Worm (Caenorhabditis elegans) whole organism, young adult: Measurements from ENCODE around the gene C25E10.17.

Experiments used
- F10E7.11 ChIP-seq: sonication (generic microtip); optimal IDR thresholded peaks from 2 replicates; lab custom pipeline; 2017; ENCODE audit warnings: mild to moderate bottlenecking, missing genetic modification characterization, moderate library complexity, missing compliant biosample characterization
- F39B2.1 ChIP-seq: fragments of 200-800 bp; sonication (Bioruptor generic); IDR thresholded peaks from 2 replicates; pipeline ENCODE4 v1.3.6; 2022; ENCODE audit warnings: missing genetic modification reagents, missing genetic modification characterization, missing compliant biosample characterization
- K11D2.4 ChIP-seq: fragments of 200-800 bp; sonication (Bioruptor generic); IDR thresholded peaks from 2 replicates; pipeline ENCODE4 v1.3.6; 2022; ENCODE audit warnings: missing genetic modification reagents, missing genetic modification characterization, missing compliant biosample characterization
- Y53G8AR.9 ChIP-seq: fragments of 200-800 bp; sonication (Bioruptor generic); conservative IDR thresholded peaks from 2 replicates; pipeline ENCODE4 v1.3.6; 2022; ENCODE audit warnings: missing genetic modification reagents, missing genetic modification characterization, missing compliant biosample characterization
- Y56A3A.18 ChIP-seq: fragments of 200-800 bp; sonication (Bioruptor generic); IDR thresholded peaks from 2 replicates; pipeline ENCODE4 v1.3.6; 2022; ENCODE audit warnings: missing genetic modification reagents, missing genetic modification characterization, missing compliant biosample characterization
- ZK185.1 ChIP-seq: sonication (generic microtip); optimal IDR thresholded peaks from 2 replicates; lab custom pipeline; 2016; ENCODE audit warnings: mild to moderate bottlenecking, missing genetic modification characterization, missing compliant biosample characterization; ENCODE audit not compliant: poor library complexity, severe bottlenecking
- aptf-3 ChIP-seq: fragments of 200-800 bp; sonication (Bioruptor generic); IDR thresholded peaks from 2 replicates; pipeline ENCODE4 v1.3.6; 2022; ENCODE audit warnings: missing genetic modification characterization, missing compliant biosample characterization
- athp-1 ChIP-seq: sonication (generic microtip); optimal IDR thresholded peaks from 2 replicates; lab custom pipeline; 2017; ENCODE audit warnings: mild to moderate bottlenecking, missing genetic modification characterization, missing compliant biosample characterization
- attf-5 ChIP-seq: fragments of 200-800 bp; sonication (Bioruptor generic); optimal IDR thresholded peaks from 2 replicates; lab custom pipeline; 2018; ENCODE audit warnings: mild to moderate bottlenecking, missing genetic modification characterization, missing compliant biosample characterization
- ccch-3 ChIP-seq: fragments of 200-800 bp; sonication (Bioruptor generic); optimal IDR thresholded peaks from 2 replicates; lab custom pipeline; 2018; ENCODE audit warnings: mild to moderate bottlenecking, missing genetic modification characterization, missing compliant biosample characterization
- cebp-1 ChIP-seq, 2 experiments: fragments of 200-800 bp in 1 of 2; sonication (Bioruptor generic) in 1 of 2; sonication (generic microtip) in 1 of 2; IDR thresholded peaks in 1 of 2; optimal IDR thresholded peaks in 1 of 2; 2 replicates each; pipeline versions ENCODE4 v1.3.6 to Lab custom; 2017 to 2022; ENCODE audit warnings: missing compliant biosample characterization in 2 of 2, missing genetic modification characterization in 2 of 2, mild to moderate bottlenecking in 1 of 2, missing genetic modification reagents in 1 of 2, moderate library complexity in 1 of 2
- ceh-27 ChIP-seq: fragments of 200-800 bp; sonication (Bioruptor generic); optimal IDR thresholded peaks from 2 replicates; lab custom pipeline; 2018; ENCODE audit warnings: mild to moderate bottlenecking, missing genetic modification characterization, moderate library complexity, missing compliant biosample characterization
- die-1 ChIP-seq: sonication (generic microtip); optimal IDR thresholded peaks from 2 replicates; lab custom pipeline; 2016; ENCODE audit warnings: missing genotype, mild to moderate bottlenecking, missing genetic modification characterization, missing compliant biosample characterization
- ekl-4 ChIP-seq: fragments of 200-800 bp; sonication (Bioruptor generic); IDR thresholded peaks from 2 replicates; pipeline ENCODE4 v1.3.6; 2022; ENCODE audit warnings: missing genetic modification reagents, missing genetic modification characterization, missing compliant biosample characterization
- gei-17 ChIP-seq: fragments of 200-800 bp; sonication (Bioruptor generic); optimal IDR thresholded peaks from 2 replicates; lab custom pipeline; 2018; ENCODE audit warnings: mild to moderate bottlenecking, missing genetic modification characterization, missing compliant biosample characterization
- him-1 ChIP-seq: sonication (generic microtip); optimal IDR thresholded peaks from 2 replicates; lab custom pipeline; 2016; ENCODE audit warnings: missing genotype, missing genetic modification reagents, missing genetic modification characterization, missing compliant biosample characterization
- hmg-1.2 ChIP-seq: fragments of 200-800 bp; sonication (Bioruptor generic); IDR thresholded peaks from 2 replicates; pipeline ENCODE4 v1.3.6; 2022; ENCODE audit warnings: missing genetic modification reagents, missing genetic modification characterization, missing compliant biosample characterization
- hmg-20 ChIP-seq: fragments of 200-800 bp; sonication (Bioruptor generic); IDR thresholded peaks from 2 replicates; pipeline ENCODE4 v1.3.6; 2022; ENCODE audit warnings: missing genetic modification reagents, missing genetic modification characterization, missing compliant biosample characterization
- hrde-1 ChIP-seq: sonication (generic microtip); optimal IDR thresholded peaks from 2 replicates; lab custom pipeline; 2016; ENCODE audit warnings: missing genetic modification characterization, mild to moderate bottlenecking, missing compliant biosample characterization, moderate library complexity, missing genotype, missing genetic modification reagents, borderline replicate concordance
- let-607 ChIP-seq, 2 experiments: fragments of 200-800 bp in 1 of 2; sonication (Bioruptor generic) in 1 of 2; sonication (generic microtip) in 1 of 2; optimal IDR thresholded peaks; 2 replicates each; lab custom pipeline; 2016 to 2018; ENCODE audit warnings: mild to moderate bottlenecking in 2 of 2, missing compliant biosample characterization in 2 of 2, missing genetic modification characterization in 2 of 2, moderate library complexity in 2 of 2, missing genotype in 1 of 2
- lin-26 ChIP-seq: fragments of 200-800 bp; sonication (Bioruptor generic); IDR thresholded peaks from 2 replicates; pipeline ENCODE4 v1.3.6; 2022; ENCODE audit warnings: missing genetic modification reagents, missing genetic modification characterization, missing compliant biosample characterization
- lin-35 ChIP-seq, 3 experiments: fragments of 150-350 bp in 2 of 3; sonication (generic microtip) in 1 of 3; optimal IDR thresholded peaks; 2 replicates each; lab custom pipeline; 2014 to 2018; ENCODE audit warnings: missing biosample characterization in 3 of 3, missing genetic modification characterization in 3 of 3, missing genetic modification reagents in 3 of 3
- lin-40 ChIP-seq: sonication (generic microtip); optimal IDR thresholded peaks from 2 replicates; lab custom pipeline; 2016; ENCODE audit warnings: missing genetic modification characterization, mild to moderate bottlenecking, missing compliant biosample characterization, missing genotype, missing genetic modification reagents
- lir-1 ChIP-seq: fragments of 200-800 bp; sonication (Bioruptor generic); conservative IDR thresholded peaks from 2 replicates; pipeline ENCODE4 v1.3.6; 2022; ENCODE audit warnings: missing genetic modification reagents, missing genetic modification characterization, missing compliant biosample characterization
- madf-6 ChIP-seq: fragments of 200-800 bp; sonication (Bioruptor generic); IDR thresholded peaks from 2 replicates; pipeline ENCODE4 v1.3.6; 2022; ENCODE audit warnings: missing genetic modification reagents, missing genetic modification characterization, missing compliant biosample characterization
- madf-8 ChIP-seq: fragments of 200-800 bp; sonication (Bioruptor generic); conservative IDR thresholded peaks from 2 replicates; pipeline ENCODE4 v1.3.6; 2022; ENCODE audit warnings: missing genetic modification reagents, missing genetic modification characterization, missing compliant biosample characterization
- nfya-2 ChIP-seq: fragments of 200-800 bp; sonication (Bioruptor generic); IDR thresholded peaks from 2 replicates; pipeline ENCODE4 v1.3.6; 2022; ENCODE audit warnings: missing genetic modification reagents, missing genetic modification characterization, missing compliant biosample characterization
- sea-2 ChIP-seq: fragments of 200-800 bp; sonication (Bioruptor generic); IDR thresholded peaks from 2 replicates; pipeline ENCODE4 v1.3.6; 2022; ENCODE audit warnings: missing genetic modification characterization, missing compliant biosample characterization
- snpc-1.3 ChIP-seq: sonication (generic microtip); optimal IDR thresholded peaks from 2 replicates; lab custom pipeline; 2017; ENCODE audit warnings: missing genetic modification characterization, mild to moderate bottlenecking, missing compliant biosample characterization, antibody characterized with exemption, moderate library complexity, missing genotype, missing genetic modification reagents; ENCODE audit not compliant: insufficient read depth
- unc-62 ChIP-seq: fragments of 150-350 bp; optimal IDR thresholded peaks from 2 replicates; lab custom pipeline; 2014; ENCODE audit warnings: missing biosample characterization, missing genetic modification reagents, missing genetic modification characterization
- ztf-18 ChIP-seq: sonication (generic microtip); optimal IDR thresholded peaks from 2 replicates; lab custom pipeline; 2016; ENCODE audit warnings: missing genotype, mild to moderate bottlenecking, missing genetic modification characterization, missing compliant biosample characterization
- ztf-22 ChIP-seq: fragments of 200-800 bp; sonication (Bioruptor generic); optimal IDR thresholded peaks from 2 replicates; lab custom pipeline; 2018; ENCODE audit warnings: mild to moderate bottlenecking, missing genetic modification characterization, moderate library complexity, missing compliant biosample characterization
- ztf-26 ChIP-seq: sonication (generic microtip); optimal IDR thresholded peaks from 2 replicates; lab custom pipeline; 2017; ENCODE audit warnings: missing genetic modification characterization, missing compliant biosample characterization

The C25E10.17 gene

DNA sequence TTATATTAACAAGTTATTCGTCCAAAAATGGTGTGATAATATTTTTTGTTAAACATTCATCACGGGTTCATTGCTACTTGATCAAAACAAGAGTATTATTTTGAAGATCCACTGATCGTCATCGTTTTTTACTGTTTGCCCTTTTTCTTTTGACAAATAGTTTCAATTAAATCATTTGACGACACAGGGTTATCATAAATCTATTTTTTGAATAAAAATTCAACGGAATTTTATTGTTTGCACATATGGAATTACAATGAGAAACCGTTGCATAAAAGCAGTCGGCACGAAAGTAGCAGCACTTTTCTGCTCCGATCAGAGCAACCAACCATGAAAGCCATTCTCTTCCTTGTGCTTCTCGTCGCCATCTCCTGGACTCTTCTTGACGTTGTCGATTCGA, 20.3 kb upstream of the C25E10.17 start, which contains the start of gene fip-2:
TSS of gene fip-2 (plus strand) at position 301 of the 400 bp plus-strand sequence.
- TF ChIP-seq gei-17 (no peak), hmg-20 (no peak), F39B2.1 (GFP tag; lab: Robert Waterston, UW) (no peak)

DNA sequence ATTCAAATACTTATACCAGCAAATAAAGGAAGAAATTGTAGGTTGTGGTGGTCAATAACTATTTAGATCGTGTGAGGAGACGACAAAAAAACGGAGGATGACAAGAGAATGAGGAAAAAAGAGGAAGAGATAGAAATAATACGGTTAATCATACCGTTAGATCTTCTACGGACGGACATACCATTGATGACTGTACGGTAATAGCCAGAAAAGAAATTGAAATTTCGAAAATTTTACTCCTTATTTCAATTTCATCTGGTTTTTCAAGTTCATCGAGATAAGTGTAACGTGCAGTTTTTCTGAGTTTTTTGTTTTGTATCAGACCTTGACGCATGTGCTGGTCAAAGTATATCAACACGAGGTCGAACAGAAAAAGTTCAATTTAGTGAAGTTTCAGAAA, 18.5 kb upstream of the C25E10.17 start:
- no peak for TF ChIP-seq Y56A3A.18 (GFP tag; lab: Robert Waterston, UW)
- TF ChIP-seq ztf-22 (GFP tag; lab: Kevin White, UChicago): no peak
- TF ChIP-seq attf-5 (GFP tag; lab: Kevin White, UChicago): no peak
- TF ChIP-seq athp-1: no peak
- TF ChIP-seq Y53G8AR.9 (GFP tag; lab: Robert Waterston, UW): no peak
- no peak for TF ChIP-seq snpc-1.3
- no peak for TF ChIP-seq sea-2 (GFP tag; lab: Robert Waterston, UW)
- no peak for TF ChIP-seq lin-35 (GFP tag; optimal IDR thresholded peaks at IDR 0.05; lab: Kevin White, UChicago)
- TF ChIP-seq ztf-26 (tag; lab: Kevin White, UChicago): no peak
- no peak for TF ChIP-seq hmg-1.2 (GFP tag; lab: Robert Waterston, UW)
- TF ChIP-seq ccch-3 (GFP tag; lab: Kevin White, UChicago): no peak

DNA sequence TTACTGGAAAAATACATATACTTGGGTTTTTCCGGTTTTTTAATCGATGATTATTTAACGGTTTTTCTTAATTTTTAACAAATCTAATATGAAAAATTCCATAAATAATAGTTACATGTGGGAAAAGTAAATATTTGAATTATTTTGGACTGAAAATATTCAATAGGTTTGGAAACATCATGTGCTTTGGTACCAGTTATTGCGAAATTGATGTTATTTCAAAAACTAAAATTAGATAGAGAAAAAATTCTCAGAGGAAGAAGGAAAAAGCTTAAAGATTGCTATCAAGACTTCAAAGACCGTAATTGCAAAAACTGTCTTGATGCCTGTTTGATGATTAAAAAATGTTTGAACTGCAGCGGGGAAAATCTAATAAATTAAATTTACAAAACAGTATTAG, 17.6 kb upstream of the C25E10.17 start:
- TF ChIP-seq die-1 (tag; lab: Kevin White, UChicago) (no peak), cebp-1 (GFP tag; IDR thresholded peaks at IDR 0.05; lab: Robert Waterston, UW) (no peak), cebp-1 (tag; optimal IDR thresholded peaks at IDR 0.05; lab: Kevin White, UChicago) (peak; percentile 76), him-1 (tag; lab: Kevin White, UChicago) (no peak)

DNA sequence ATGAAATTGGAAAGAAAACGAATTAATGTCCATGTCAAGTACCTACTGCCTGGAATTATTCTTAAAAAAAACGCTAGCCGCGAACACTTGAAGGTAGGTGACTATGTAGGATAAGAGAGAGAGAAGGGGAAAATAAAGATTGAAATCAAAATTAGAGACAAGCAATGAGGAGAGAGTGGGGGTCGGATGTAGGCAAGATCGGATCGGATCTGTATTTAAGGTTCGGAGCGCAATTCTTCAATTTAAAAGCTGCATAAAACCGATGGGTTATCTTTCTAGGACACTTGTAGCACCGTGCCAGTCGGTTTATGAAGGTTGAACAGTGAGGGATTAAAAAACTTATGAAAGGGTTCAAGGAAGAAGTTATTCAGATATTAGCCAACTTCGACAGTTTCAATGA, 15.7 kb upstream of the C25E10.17 start:
- TF ChIP-seq lin-40 (no peak), hrde-1 (tag; lab: Kevin White, UChicago) (no peak), ekl-4 (no peak), aptf-3 (no peak), K11D2.4 (GFP tag; lab: Robert Waterston, UW) (no peak), ZK185.1 (no peak), madf-8 (no peak), Y56A3A.18 (GFP tag; lab: Robert Waterston, UW) (no peak)

DNA sequence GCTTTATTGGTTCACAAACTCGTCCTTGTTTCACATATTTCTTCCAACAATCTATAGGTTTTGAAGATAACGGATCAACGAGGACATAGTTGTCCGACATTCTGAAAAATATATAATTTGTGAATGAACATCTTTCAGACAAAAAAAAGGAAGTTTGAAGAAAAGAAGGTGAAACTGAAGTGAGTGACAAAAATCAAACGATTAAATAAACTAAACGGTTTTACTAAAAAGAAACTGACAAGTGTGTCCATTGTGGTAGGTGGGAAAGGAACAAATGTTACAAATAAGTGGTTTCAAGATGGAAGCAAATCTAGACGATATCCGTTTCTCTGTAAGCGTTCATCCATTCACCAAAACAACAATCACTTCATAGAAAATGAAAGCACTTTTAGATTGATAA, 14.9 kb upstream of the C25E10.17 start, which contains the start of gene C25E10.12:
TSS of gene C25E10.12 (minus strand) at position 101 of the 400 bp plus-strand sequence.
- TF ChIP-seq ztf-18 (tag; lab: Kevin White, UChicago): no peak
- TF ChIP-seq unc-62 (GFP tag; lab: Kevin White, UChicago): no peak
- TF ChIP-seq him-1 (tag; lab: Kevin White, UChicago): no peak
- TF ChIP-seq madf-6 (GFP tag; lab: Robert Waterston, UW): no peak
- no peak for TF ChIP-seq hmg-20
- no peak for TF ChIP-seq lir-1 (GFP tag; lab: Robert Waterston, UW)
- no peak for TF ChIP-seq F10E7.11 (tag; lab: Kevin White, UChicago)
- no peak for TF ChIP-seq ceh-27 (GFP tag; lab: Kevin White, UChicago)
- TF ChIP-seq lin-26 (GFP tag; lab: Robert Waterston, UW): no peak
- TF ChIP-seq let-607 (tag; optimal IDR thresholded peaks at IDR 0.05; lab: Kevin White, UChicago): no peak
- TF ChIP-seq nfya-2 (GFP tag; lab: Robert Waterston, UW): no peak
- no peak for TF ChIP-seq ZK185.1
